Fruit fly (Drosophila melanogaster): ENCODE measurements around the gene MED11.

The MED11 gene

DNA sequence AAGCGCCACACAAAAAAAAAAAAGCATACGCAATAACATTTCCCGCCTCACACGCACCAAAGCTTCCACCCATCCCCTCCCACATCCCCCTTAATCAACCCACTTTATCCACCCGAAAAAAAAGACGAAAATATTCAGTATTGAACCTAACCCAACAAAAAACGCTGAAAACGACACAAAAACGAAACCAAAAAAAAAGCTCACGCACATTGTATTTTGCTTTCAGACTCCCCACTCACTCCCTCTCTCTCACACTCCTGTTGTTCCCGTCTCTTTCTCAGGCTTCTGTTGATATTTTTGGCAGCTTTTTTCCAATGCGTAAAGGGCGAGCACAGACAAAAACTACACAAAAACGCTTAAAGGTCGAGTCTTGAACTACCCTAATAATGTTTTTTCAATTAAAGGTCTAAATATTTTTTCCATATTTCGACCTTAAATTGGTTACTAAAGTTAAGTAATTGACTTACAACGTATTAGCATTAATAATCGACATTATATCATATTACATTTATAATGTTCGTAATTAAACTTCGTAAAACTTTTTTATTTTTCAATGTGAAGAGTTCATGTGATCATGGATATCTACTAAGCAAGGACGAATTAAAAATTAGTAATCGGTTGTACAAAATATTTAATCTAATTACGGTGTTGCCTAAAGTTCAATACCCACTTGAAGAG is 40.9 kb downstream of the MED11 start (continued):
- peak; percentile 53; the same call in 1 of the 3 replicates for TF ChIP-seq CG6163 (GFP tag; IDR thresholded peaks at IDR 0.05)

DNA sequence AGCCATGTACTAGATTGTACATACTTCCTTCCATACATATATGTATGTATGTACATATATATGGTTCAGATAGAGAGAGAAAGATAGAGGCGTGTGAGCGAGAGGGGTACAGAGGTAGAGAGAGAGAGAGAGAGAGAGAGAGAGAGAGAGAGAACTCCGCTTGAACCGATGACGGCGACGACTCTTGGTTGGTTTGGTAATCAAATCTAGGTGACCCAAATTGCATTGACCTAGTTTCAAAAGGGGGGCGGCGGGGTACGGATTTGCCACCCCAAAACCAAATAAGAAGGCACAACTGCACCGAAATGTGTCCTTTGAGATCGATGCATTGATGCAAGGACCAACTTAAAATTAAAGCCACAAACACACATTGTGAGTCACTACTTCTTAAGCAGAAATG is 42.2 kb downstream of the MED11 start:
- TF ChIP-seq pdm3 (GFP tag; optimal IDR thresholded peaks at IDR 0.05), result no peak
- no peak for TF ChIP-seq ss (GFP tag; optimal IDR thresholded peaks at IDR 0.05)
- TF ChIP-seq CG6163 (GFP tag; IDR thresholded peaks at IDR 0.05), result no peak
- TF ChIP-seq CG11762 (GFP tag; optimal IDR thresholded peaks at IDR 0.05; ENCODE audit: insufficient read depth), result no peak
- no peak for TF ChIP-seq CG16779 (tag; optimal IDR thresholded peaks at IDR 0.05)
- no peak for TF ChIP-seq Ets21C (GFP tag; optimal IDR thresholded peaks at IDR 0.05)
- no peak for TF ChIP-seq Ets96B (tag; optimal IDR thresholded peaks at IDR 0.05)
- no peak for TF ChIP-seq CG6808 (GFP tag; optimal IDR thresholded peaks at IDR 0.05)
- TF ChIP-seq salr (GFP tag; optimal IDR thresholded peaks at IDR 0.05), result no peak
- TF ChIP-seq Sox14 (GFP tag; optimal IDR thresholded peaks at IDR 0.05), result no peak
- no peak for TF ChIP-seq Sox102F (GFP tag; optimal IDR thresholded peaks at IDR 0.05)
- TF ChIP-seq CG32006 (GFP tag; optimal IDR thresholded peaks at IDR 0.05), result no peak
- no peak for TF ChIP-seq net (GFP tag; optimal IDR thresholded peaks at IDR 0.05)
- no peak for TF ChIP-seq Eip93F (GFP tag; optimal IDR thresholded peaks at IDR 0.05)
- TF ChIP-seq Hr39 (GFP tag; optimal IDR thresholded peaks at IDR 0.05), result no peak

DNA sequence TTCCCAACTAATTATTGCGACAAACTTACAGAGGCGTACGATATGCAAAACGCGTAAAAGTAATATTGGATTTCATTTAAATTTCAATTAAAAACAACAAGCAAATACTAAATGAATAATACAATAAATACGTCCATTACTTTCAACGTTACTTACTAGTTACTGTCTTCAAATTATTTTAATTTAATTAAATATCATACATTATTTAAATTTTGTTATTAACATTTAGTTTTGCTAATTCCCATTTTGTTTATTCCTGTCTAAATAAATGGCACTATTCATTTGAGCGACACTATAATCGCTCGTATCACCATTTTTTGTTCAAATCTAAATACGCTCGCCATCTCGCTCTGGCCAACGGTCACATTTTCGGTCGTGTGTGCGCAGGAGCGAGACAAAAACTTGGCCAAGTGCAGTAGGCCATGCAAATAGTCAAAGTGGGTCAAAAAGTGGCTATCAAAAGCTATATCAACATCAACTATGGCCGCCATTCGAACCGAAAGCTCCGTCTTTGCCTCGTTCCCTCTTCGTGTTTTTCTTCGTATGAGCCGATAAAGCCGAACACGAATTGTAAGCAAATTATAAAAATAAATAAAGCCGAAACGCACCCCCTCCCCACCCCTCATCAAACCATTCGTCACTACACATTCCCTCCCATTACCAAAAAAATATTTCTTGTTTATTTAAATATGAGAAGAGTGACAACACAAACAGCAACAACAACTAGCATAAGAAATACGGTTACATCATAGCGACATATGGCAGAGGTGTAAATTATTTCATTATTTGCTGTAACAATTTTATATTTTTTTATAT is 43.8 kb downstream of the MED11 start:
- TF ChIP-seq CG6792 (GFP tag; optimal IDR thresholded peaks at IDR 0.05), result no peak
- no peak for TF ChIP-seq dac (GFP tag; optimal IDR thresholded peaks at IDR 0.05)
- no peak for TF ChIP-seq CG6808 (GFP tag; optimal IDR thresholded peaks at IDR 0.05)
- no peak for TF ChIP-seq Smox (GFP tag; optimal IDR thresholded peaks at IDR 0.05)
- peak; percentile 4 for TF ChIP-seq vri (GFP tag; optimal IDR thresholded peaks at IDR 0.05)
- TF ChIP-seq CG32006 (GFP tag; optimal IDR thresholded peaks at IDR 0.05), result no peak
- peak; percentile 62 for TF ChIP-seq Eip75B (GFP tag; optimal IDR thresholded peaks at IDR 0.05)
- no peak for TF ChIP-seq svp (GFP tag)
- TF ChIP-seq CG15336 (GFP tag; IDR thresholded peaks at IDR 0.05), result peak; percentile 15; the same call in 1 of the 2 replicates
- TF ChIP-seq Hr38 (GFP tag; optimal IDR thresholded peaks at IDR 0.05), result no peak
- no peak for TF ChIP-seq salr (GFP tag; optimal IDR thresholded peaks at IDR 0.05)
- no peak for TF ChIP-seq Ets21C (GFP tag; optimal IDR thresholded peaks at IDR 0.05)
- TF ChIP-seq Sox14 (GFP tag; optimal IDR thresholded peaks at IDR 0.05), result no peak
- no peak for TF ChIP-seq spab (GFP tag; optimal IDR thresholded peaks at IDR 0.05)
- TF ChIP-seq CG8119 (GFP tag; IDR thresholded peaks at IDR 0.05), result peak; percentile 17; the same call in 1 of the 3 replicates
- no peak for TF ChIP-seq CG3919 (GFP tag; optimal IDR thresholded peaks at IDR 0.05)
- peak; percentile 64 for TF ChIP-seq Eip78C (GFP tag)
- no peak for TF ChIP-seq CG31627 (GFP tag; optimal IDR thresholded peaks at IDR 0.05)
- no peak for TF ChIP-seq dsx (GFP tag; optimal IDR thresholded peaks at IDR 0.05; ENCODE audit: poor library complexity, severe bottlenecking)
- TF ChIP-seq achi (GFP tag; optimal IDR thresholded peaks at IDR 0.05), result no peak
- TF ChIP-seq CG6276 (GFP tag; optimal IDR thresholded peaks at IDR 0.05), result peak; percentile 30
- TF ChIP-seq pdm3 (GFP tag; optimal IDR thresholded peaks at IDR 0.05), result no peak
- 0 out of 3 replicates have a peak, but pooled peaks have one; percentile 55 for TF ChIP-seq eg (GFP tag; IDR thresholded peaks at IDR 0.05)
- TF ChIP-seq Ets96B (tag; optimal IDR thresholded peaks at IDR 0.05), result no peak
- TF ChIP-seq fkh (GFP tag; optimal IDR thresholded peaks at IDR 0.05), result peak; percentile 99
- TF ChIP-seq CG7368 (GFP tag; optimal IDR thresholded peaks at IDR 0.05), result no peak
- TF ChIP-seq CG34406 (GFP tag; optimal IDR thresholded peaks at IDR 0.05), result no peak
